Fruit fly (Drosophila melanogaster): ENCODE results near the gene Mst36Fa.
A peak's percentile ranks its signal among the peaks of the same experiment; 100 is the strongest.

Mst36Fa gene

dm6 chr2L:18689376-18689775 lies 12.6 kb upstream of the Mst36Fa start, which contains the start of gene CG10336 (continued):
- TF ChIP-seq tx (GFP tag; optimal IDR thresholded peaks at IDR 0.05) (no peak), row (GFP tag; IDR thresholded peaks at IDR 0.05) (peak; percentile 74), CG16813 (GFP tag; IDR thresholded peaks at IDR 0.05; ENCODE audit: partially characterized antibody) (peak; percentile 49), tio (GFP tag; optimal IDR thresholded peaks at IDR 0.05) (no peak), Awh (GFP tag; IDR thresholded peaks at IDR 0.05) (no peak), kay (GFP tag; optimal IDR thresholded peaks at IDR 0.05) (no peak), Bdp1 (GFP tag; optimal IDR thresholded peaks at IDR 0.05) (no peak), stc (GFP tag; IDR thresholded peaks at IDR 0.05) (no peak), Nf-YA (GFP tag; IDR thresholded peaks at IDR 0.05) (no peak), CG15696 (tag; optimal IDR thresholded peaks at IDR 0.05) (no peak), CG3847 (GFP tag; IDR thresholded peaks at IDR 0.05) (no peak), Sry-δ (GFP tag; optimal IDR thresholded peaks at IDR 0.05) (no peak), Ets65A (GFP tag) (no peak), sug (tag; optimal IDR thresholded peaks at IDR 0.05) (peak; percentile 34), CG9215 (GFP tag; IDR thresholded peaks at IDR 0.05) (no peak), btn (GFP tag; optimal IDR thresholded peaks at IDR 0.05) (no peak), CG3281 (GFP tag; optimal IDR thresholded peaks at IDR 0.05) (no peak), lola (GFP tag; optimal IDR thresholded peaks at IDR 0.05) (no peak), gcm (GFP tag; optimal IDR thresholded peaks at IDR 0.05) (no peak), jigr1 (GFP tag; IDR thresholded peaks at IDR 0.05) (no peak), Aef1 (GFP tag; IDR thresholded peaks at IDR 0.05) (no peak), CG1024 (GFP tag; IDR thresholded peaks at IDR 0.05) (no peak), pzg (GFP tag; optimal IDR thresholded peaks at IDR 0.05) (peak; percentile 67), Chrac-16 (GFP tag; optimal IDR thresholded peaks at IDR 0.05) (peak; percentile 0), crol (GFP tag; IDR thresholded peaks at IDR 0.05) (no peak), Oaz (GFP tag; IDR thresholded peaks at IDR 0.05) (no peak), CG10321 (GFP tag; IDR thresholded peaks at IDR 0.05) (no peak), CG9876 (GFP tag; optimal IDR thresholded peaks at IDR 0.05) (no peak), Mes4 (GFP tag; optimal IDR thresholded peaks at IDR 0.05) (no peak), tap (tag; optimal IDR thresholded peaks at IDR 0.05) (no peak), ash1 (GFP tag; optimal IDR thresholded peaks at IDR 0.05) (no peak), fd96Cb (tag; optimal IDR thresholded peaks at IDR 0.05) (no peak), CG9609 (GFP tag; optimal IDR thresholded peaks at IDR 0.05) (no peak), ewg (GFP tag; optimal IDR thresholded peaks at IDR 0.05) (no peak), unc-4 (GFP tag; IDR thresholded peaks at IDR 0.05; ENCODE audit: partially characterized antibody) (peak; percentile 39; the same call in 1 of the 2 replicates), BEAF-32 (GFP tag; optimal IDR thresholded peaks at IDR 0.05) (peak; percentile 16), CG11093 (GFP tag; IDR thresholded peaks at IDR 0.05) (no peak), CG32532 (GFP tag; IDR thresholded peaks at IDR 0.05) (0 out of 2 replicates have a peak, but pooled peaks have one; percentile 12), Fer1 (GFP tag; optimal IDR thresholded peaks at IDR 0.05) (no peak), disco-r (GFP tag; optimal IDR thresholded peaks at IDR 0.05) (no peak), CG18619 (GFP tag; optimal IDR thresholded peaks at IDR 0.05) (no peak), schlank (tag; optimal IDR thresholded peaks at IDR 0.05) (no peak), CG10431 (GFP tag; optimal IDR thresholded peaks at IDR 0.05) (no peak), B-H2 (GFP tag; optimal IDR thresholded peaks at IDR 0.05) (no peak), danr (GFP tag; IDR thresholded peaks at IDR 0.05) (no peak), CG8281 (tag; optimal IDR thresholded peaks at IDR 0.05) (no peak), CG16815 (GFP tag; optimal IDR thresholded peaks at IDR 0.05) (no peak), Adf1 (GFP tag; IDR thresholded peaks at IDR 0.05) (no peak), Dip2 (GFP tag; IDR thresholded peaks at IDR 0.05) (no peak), NK7.1 (GFP tag; optimal IDR thresholded peaks at IDR 0.05) (no peak), CG1603 (tag; optimal IDR thresholded peaks at IDR 0.05) (peak; percentile 17), HLHmδ (GFP tag; optimal IDR thresholded peaks at IDR 0.05) (no peak), yki (optimal IDR thresholded peaks at IDR 0.05) (peak; percentile 49)

Measured in whole organism, embryonic.